Fruit fly (Drosophila melanogaster) whole organism, embryonic: Measurements from ENCODE around the gene Cdk5alpha.

ENCODE experiments used
- CG10431 ChIP-seq: fragments of 200-800 bp; sonication (Bioruptor generic); optimal IDR thresholded peaks from 3 replicates; lab custom pipeline; 2018; ENCODE audit warnings: missing biosample characterization, mild to moderate bottlenecking, missing genetic modification characterization
- CG11504 ChIP-seq: fragments of 200-800 bp; sonication (Bioruptor generic); optimal IDR thresholded peaks from 3 replicates; lab custom pipeline; 2019; ENCODE audit warnings: missing biosample characterization, mild to moderate bottlenecking, missing genetic modification characterization, moderate library complexity
- CG11695 ChIP-seq: fragments of 200-800 bp; sonication (Bioruptor generic); IDR thresholded peaks from 3 replicates; pipeline ENCODE4 v1.3.6; 2022; ENCODE audit warnings: missing biosample characterization, missing genetic modification characterization
- CG12391 ChIP-seq: fragments of 200-800 bp; sonication (Bioruptor generic); optimal IDR thresholded peaks from 3 replicates; lab custom pipeline; 2018; ENCODE audit warnings: missing biosample characterization, mild to moderate bottlenecking, missing genetic modification characterization, moderate library complexity
- CG13123 ChIP-seq: fragments of 200-800 bp; sonication (Bioruptor generic); optimal IDR thresholded peaks from 2 replicates; lab custom pipeline; 2016; ENCODE audit warnings: missing biosample characterization, missing genetic modification characterization
- CG13287 ChIP-seq: fragments of 200-800 bp; sonication (Bioruptor generic); IDR thresholded peaks from 2 replicates; pipeline ENCODE4 v1.3.6; 2022; ENCODE audit warnings: missing biosample characterization, missing genetic modification characterization; ENCODE audit not compliant: partially characterized antibody
- CG14014 ChIP-seq: fragments of 200-800 bp; sonication (Bioruptor generic); IDR thresholded peaks from 2 replicates; pipeline ENCODE4 v1.3.6; 2022; ENCODE audit warnings: missing biosample characterization, missing genetic modification characterization
- CG14860 ChIP-seq: fragments of 200-800 bp; sonication (Bioruptor generic); IDR thresholded peaks from 3 replicates; pipeline ENCODE4 v1.3.6; 2022; ENCODE audit warnings: missing biosample characterization, missing genetic modification characterization; ENCODE audit not compliant: partially characterized antibody
- CG17359 ChIP-seq: fragments of 200-800 bp; sonication (Bioruptor generic); optimal IDR thresholded peaks from 3 replicates; lab custom pipeline; 2018; ENCODE audit warnings: missing biosample characterization, mild to moderate bottlenecking, missing genetic modification characterization, moderate library complexity
- CG17361 ChIP-seq: fragments of 200-800 bp; sonication (Bioruptor generic); IDR thresholded peaks from 3 replicates; pipeline ENCODE4 v1.3.6; 2022; ENCODE audit warnings: missing biosample characterization, missing genetic modification characterization
- CG17385 ChIP-seq: fragments of 200-800 bp; sonication (Bioruptor generic); optimal IDR thresholded peaks from 3 replicates; lab custom pipeline; 2018; ENCODE audit warnings: missing biosample characterization, mild to moderate bottlenecking, missing genetic modification characterization
- CG17612 ChIP-seq: fragments of 200-800 bp; sonication (Bioruptor generic); IDR thresholded peaks from 2 replicates; pipeline ENCODE4 v1.3.6; 2022; ENCODE audit warnings: missing biosample characterization, missing genetic modification characterization
- CG18262 ChIP-seq: fragments of 200-800 bp; optimal IDR thresholded peaks from 3 replicates; lab custom pipeline; 2019; ENCODE audit warnings: missing biosample characterization, mild to moderate bottlenecking, missing genetic modification characterization, moderate library complexity
- CG2116 ChIP-seq: fragments of 200-800 bp; sonication (Bioruptor generic); optimal IDR thresholded peaks from 3 replicates; lab custom pipeline; 2018; ENCODE audit warnings: missing biosample characterization, mild to moderate bottlenecking, missing genetic modification characterization
- CG31365 ChIP-seq: fragments of 200-800 bp; sonication (Bioruptor generic); optimal IDR thresholded peaks from 2 replicates; lab custom pipeline; 2018; ENCODE audit warnings: missing biosample characterization, mild to moderate bottlenecking, missing genetic modification characterization
- CG4424 ChIP-seq: fragments of 200-800 bp; sonication (Bioruptor generic); optimal IDR thresholded peaks from 3 replicates; lab custom pipeline; 2016; ENCODE audit warnings: missing biosample characterization, missing genetic modification characterization
- CG7839 ChIP-seq: fragments of 200-800 bp; sonication (Bioruptor generic); optimal IDR thresholded peaks from 3 replicates; lab custom pipeline; 2018; ENCODE audit warnings: missing biosample characterization, mild to moderate bottlenecking, missing genetic modification characterization, moderate library complexity
- CG9797 ChIP-seq: fragments of 200-800 bp; sonication (Bioruptor generic); optimal IDR thresholded peaks from 3 replicates; lab custom pipeline; 2018; ENCODE audit warnings: missing biosample characterization, mild to moderate bottlenecking, missing genetic modification characterization
- D19B ChIP-seq: fragments of 200-800 bp; sonication (Bioruptor generic); optimal IDR thresholded peaks from 2 replicates; lab custom pipeline; 2017; ENCODE audit warnings: missing biosample characterization, mild to moderate bottlenecking, missing genetic modification characterization
- Ets97D ChIP-seq: fragments of 200-800 bp; sonication (Bioruptor generic); optimal IDR thresholded peaks from 3 replicates; lab custom pipeline; 2016; ENCODE audit warnings: missing biosample characterization, missing genetic modification characterization
- HLH4C ChIP-seq: fragments of 200-800 bp; sonication (Bioruptor generic); IDR thresholded peaks from 3 replicates; pipeline ENCODE4 v1.3.6; 2022; ENCODE audit warnings: missing biosample characterization, missing genetic modification characterization; ENCODE audit not compliant: partially characterized antibody
- Kr ChIP-seq: fragments of 200-800 bp; sonication (Bioruptor generic); optimal IDR thresholded peaks from 2 replicates; lab custom pipeline; 2017; ENCODE audit warnings: missing biosample characterization, mild to moderate bottlenecking, missing genetic modification characterization
- MESR4 ChIP-seq: fragments of 200-800 bp; sonication (Bioruptor generic); optimal IDR thresholded peaks from 2 replicates; lab custom pipeline; 2018; ENCODE audit warnings: missing biosample characterization, mild to moderate bottlenecking, missing genetic modification characterization, moderate library complexity
- Meics ChIP-seq: fragments of 200-800 bp; sonication (Bioruptor generic); optimal IDR thresholded peaks from 2 replicates; lab custom pipeline; 2017; ENCODE audit warnings: missing biosample characterization, mild to moderate bottlenecking, missing genetic modification characterization
- NC2α ChIP-seq: fragments of 200-800 bp; sonication (Bioruptor generic); optimal IDR thresholded peaks from 2 replicates; lab custom pipeline; 2016; ENCODE audit warnings: missing biosample characterization, missing genetic modification characterization
- Scr ChIP-seq: fragments of 200-800 bp; sonication (Bioruptor generic); IDR thresholded peaks from 2 replicates; pipeline ENCODE4 v1.3.6; 2022; ENCODE audit warnings: missing biosample characterization, missing genetic modification characterization; ENCODE audit not compliant: partially characterized antibody
- TFAM ChIP-seq: fragments of 200-800 bp; sonication (Bioruptor generic); optimal IDR thresholded peaks from 2 replicates; lab custom pipeline; 2017; ENCODE audit warnings: missing biosample characterization, missing genetic modification characterization, inconsistent platforms
- Xbp1 ChIP-seq: fragments of 200-800 bp; sonication (Bioruptor generic); optimal IDR thresholded peaks from 3 replicates; lab custom pipeline; 2016; ENCODE audit warnings: missing biosample characterization, mild to moderate bottlenecking, missing genetic modification characterization
- amos ChIP-seq: fragments of 200-800 bp; sonication (Bioruptor generic); IDR thresholded peaks from 2 replicates; pipeline ENCODE4 v1.3.6; 2022; ENCODE audit warnings: missing biosample characterization, missing genetic modification characterization; ENCODE audit not compliant: partially characterized antibody
- bigmax ChIP-seq: fragments of 200-800 bp; sonication (Bioruptor generic); optimal IDR thresholded peaks from 2 replicates; lab custom pipeline; 2018; ENCODE audit warnings: missing biosample characterization, mild to moderate bottlenecking, missing genetic modification characterization
- bowl ChIP-seq: fragments of 200-800 bp; sonication (Bioruptor generic); IDR thresholded peaks from 2 replicates; pipeline ENCODE4 v1.3.6; 2022; ENCODE audit warnings: missing biosample characterization, missing genetic modification characterization
- br ChIP-seq: fragments of >200 bp; optimal IDR thresholded peaks from 2 replicates; lab custom pipeline; 2017
- bsh ChIP-seq, 2 experiments: fragments of 200-800 bp; sonication (Bioruptor generic); optimal IDR thresholded peaks; 2 replicates each; lab custom pipeline; 2017 to 2018; ENCODE audit warnings: mild to moderate bottlenecking in 2 of 2, missing biosample characterization in 2 of 2, missing genetic modification characterization in 2 of 2, moderate library complexity in 1 of 2
- croc ChIP-seq: fragments of 200-800 bp; sonication (Bioruptor generic); conservative IDR thresholded peaks from 3 replicates; pipeline ENCODE4 v1.3.6; 2022; ENCODE audit warnings: missing biosample characterization, missing genetic modification characterization
- dmrt99B ChIP-seq: fragments of 200-800 bp; sonication (Bioruptor generic); optimal IDR thresholded peaks from 2 replicates; lab custom pipeline; 2018; ENCODE audit warnings: missing biosample characterization, mild to moderate bottlenecking, missing genetic modification characterization, moderate library complexity
- dpn ChIP-seq, 2 experiments: fragments of 200-800 bp; sonication (Bioruptor generic); optimal IDR thresholded peaks; 3 replicates each; lab custom pipeline; 2016; ENCODE audit warnings: missing biosample characterization in 2 of 2, missing genetic modification characterization in 2 of 2
- eve ChIP-seq, 2 experiments: fragments of >200 bp; optimal IDR thresholded peaks; 2 replicates each; lab custom pipeline; 2017; ENCODE audit warnings: missing biosample characterization in 2 of 2, missing genetic modification characterization in 2 of 2
- gcm2 ChIP-seq: fragments of 200-800 bp; sonication (Bioruptor generic); optimal IDR thresholded peaks from 2 replicates; lab custom pipeline; 2016; ENCODE audit warnings: missing biosample characterization, missing genetic modification characterization
- nerfin-1 ChIP-seq: fragments of 200-800 bp; sonication (Bioruptor generic); optimal IDR thresholded peaks from 3 replicates; lab custom pipeline; 2019; ENCODE audit warnings: missing biosample characterization, mild to moderate bottlenecking, missing genetic modification characterization, moderate library complexity
- org-1 ChIP-seq: fragments of 200-800 bp; sonication (Bioruptor generic); optimal IDR thresholded peaks from 2 replicates; lab custom pipeline; 2017; ENCODE audit warnings: missing biosample characterization, missing genetic modification characterization
- phol ChIP-seq: fragments of 200-800 bp; sonication (Bioruptor generic); optimal IDR thresholded peaks from 3 replicates; lab custom pipeline; 2018; ENCODE audit warnings: missing biosample characterization, mild to moderate bottlenecking, missing genetic modification characterization, moderate library complexity
- ranshi ChIP-seq: fragments of 200-800 bp; sonication (Bioruptor generic); IDR thresholded peaks from 2 replicates; pipeline ENCODE4 v1.3.6; 2022; ENCODE audit warnings: missing biosample characterization, missing genetic modification characterization
- salm ChIP-seq: fragments of 200-800 bp; sonication (Bioruptor generic); optimal IDR thresholded peaks from 2 replicates; lab custom pipeline; 2018; ENCODE audit warnings: missing biosample characterization, mild to moderate bottlenecking, missing genetic modification characterization
- stwl ChIP-seq: fragments of 200-800 bp; sonication (Bioruptor generic); optimal IDR thresholded peaks from 3 replicates; lab custom pipeline; 2018; ENCODE audit warnings: missing biosample characterization, mild to moderate bottlenecking, missing genetic modification characterization, moderate library complexity
- tio ChIP-seq: fragments of 200-800 bp; sonication (Bioruptor generic); optimal IDR thresholded peaks from 2 replicates; lab custom pipeline; 2017; ENCODE audit warnings: missing biosample characterization, missing genetic modification characterization, inconsistent platforms
- trem ChIP-seq: fragments of 200-800 bp; optimal IDR thresholded peaks from 3 replicates; lab custom pipeline; 2019; ENCODE audit warnings: missing biosample characterization, mild to moderate bottlenecking, missing genetic modification characterization, moderate library complexity
- tx ChIP-seq: fragments of 200-800 bp; sonication (Bioruptor generic); optimal IDR thresholded peaks from 2 replicates; lab custom pipeline; 2016; ENCODE audit warnings: missing biosample characterization, missing genetic modification characterization
- unc-4 ChIP-seq: fragments of 200-800 bp; sonication (Bioruptor generic); IDR thresholded peaks from 2 replicates; pipeline ENCODE4 v1.3.6; 2022; ENCODE audit warnings: missing biosample characterization, missing genetic modification characterization; ENCODE audit not compliant: partially characterized antibody
- vnd ChIP-seq: fragments of 200-800 bp; sonication (Bioruptor generic); IDR thresholded peaks from 3 replicates; pipeline ENCODE4 v1.3.6; 2022; ENCODE audit warnings: missing biosample characterization, missing genetic modification characterization; ENCODE audit not compliant: partially characterized antibody

The Cdk5alpha gene

DNA sequence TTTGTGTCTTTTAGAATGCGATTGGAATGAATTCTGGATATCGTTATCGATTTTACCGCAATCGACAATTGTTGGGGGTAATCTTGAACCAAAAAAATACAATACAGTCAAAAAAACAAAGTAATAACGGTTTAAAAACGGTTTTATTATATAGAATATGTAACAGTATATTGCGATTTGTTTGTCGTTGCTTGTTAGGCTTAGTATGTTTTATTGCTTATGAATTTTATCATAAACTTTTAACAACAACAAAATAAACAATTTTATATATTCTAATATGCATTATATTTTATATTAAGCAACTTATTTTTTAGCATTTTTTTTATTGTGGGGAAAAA is 11.0 kb downstream of the Cdk5alpha start, which contains the start of gene CYLD (continued):
- TF ChIP-seq Xbp1 (GFP tag; lab: Kevin White, UChicago): peak; percentile 77
- no peak; the same call in 1 of the 2 replicates for TF ChIP-seq unc-4 (GFP tag; lab: Robert Waterston, UW)
- no peak for TF ChIP-seq TFAM (GFP tag; lab: Kevin White, UChicago)
- TF ChIP-seq CG13123 (GFP tag; lab: Kevin White, UChicago): peak; percentile 67
- peak; percentile 25 for TF ChIP-seq Ets97D (GFP tag; lab: Kevin White, UChicago)
- TF ChIP-seq CG4424 (GFP tag; lab: Kevin White, UChicago): peak; percentile 71
- TF ChIP-seq NC2α: no peak
- peak; percentile 75 for TF ChIP-seq CG11695 (GFP tag; lab: Robert Waterston, UW)
- TF ChIP-seq gcm2 (GFP tag; lab: Kevin White, UChicago): no peak
- TF ChIP-seq ranshi (GFP tag; lab: Robert Waterston, UW): no peak; the same call in 1 of the 2 replicates
- peak; percentile 25 for TF ChIP-seq tx
- TF ChIP-seq croc (GFP tag; lab: Robert Waterston, UW): no peak
- TF ChIP-seq amos (GFP tag; lab: Robert Waterston, UW): no peak
- peak; percentile 13 for TF ChIP-seq CG10431
- no peak; the same call in 1 of the 2 replicates for TF ChIP-seq bowl
- TF ChIP-seq org-1 (GFP tag; lab: Kevin White, UChicago): peak; percentile 32
- TF ChIP-seq vnd: no peak
- TF ChIP-seq CG17385 (GFP tag; lab: Kevin White, UChicago): peak; percentile 75
- TF ChIP-seq salm (tag; lab: Kevin White, UChicago): peak; percentile 63
- TF ChIP-seq CG7839 (tag; lab: Kevin White, UChicago): peak; percentile 80
- TF ChIP-seq MESR4 (GFP tag; lab: Kevin White, UChicago): peak; percentile 26
- no peak; the same call in 2 of the 3 replicates for TF ChIP-seq CG14860
- TF ChIP-seq br (lab: Kevin White, UChicago): no peak
- peak; percentile 75; the same call in 2 of the 3 replicates for TF ChIP-seq CG17361 (GFP tag; lab: Robert Waterston, UW)
- peak; percentile 67 for TF ChIP-seq stwl (tag; lab: Kevin White, UChicago)
- TF ChIP-seq Kr (GFP tag; lab: Kevin White, UChicago): no peak

DNA sequence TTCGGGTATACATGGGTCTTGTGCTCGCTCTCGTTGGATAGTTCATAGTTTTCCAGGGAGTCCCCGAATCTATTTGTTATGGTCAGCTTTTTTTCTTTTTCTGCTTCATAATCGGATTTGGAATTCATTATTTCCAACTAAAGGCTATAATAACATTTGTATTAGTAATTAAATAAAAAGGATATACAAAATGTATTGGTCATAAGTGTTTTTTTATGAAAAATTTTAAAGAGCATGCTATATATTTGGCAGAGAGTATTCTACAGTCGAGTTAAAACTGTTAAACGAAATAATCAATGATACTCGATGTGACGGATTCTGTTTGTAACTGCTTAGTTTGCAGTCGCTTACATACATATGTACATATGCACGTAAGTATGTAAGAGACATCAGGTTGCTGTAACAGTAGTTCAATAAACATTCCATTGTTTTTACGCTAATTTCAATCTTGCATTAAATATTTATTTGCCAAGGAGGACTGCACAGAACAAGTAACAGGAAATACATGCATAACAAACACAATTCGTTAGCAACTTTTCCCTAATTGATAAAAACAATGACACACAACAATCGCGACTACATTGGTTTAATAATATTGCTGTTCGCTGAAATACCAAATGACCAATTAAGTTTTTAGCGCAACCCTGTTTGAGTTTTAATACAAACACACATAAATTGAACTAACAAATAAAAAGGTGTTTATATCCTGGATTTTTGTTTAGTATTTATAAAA is 11.5 kb downstream of the Cdk5alpha start:
- TF ChIP-seq CG17612 (no peak), eve (GFP tag; optimal IDR thresholded peaks at IDR 0.05; lab: Kevin White, UChicago) (peak in 1 of 2 experiments; percentile 41), HLH4C (GFP tag; lab: Robert Waterston, UW) (0 out of 3 replicates have a peak, but pooled peaks have one; percentile 47), CG2116 (GFP tag; lab: Kevin White, UChicago) (no peak), dpn (GFP tag; optimal IDR thresholded peaks at IDR 0.05; lab: Kevin White, UChicago) (peak in 1 of 2 experiments; percentile 8), CG13287 (GFP tag; lab: Robert Waterston, UW) (0 out of 2 replicates have a peak, but pooled peaks have one; percentile 50), dmrt99B (peak; percentile 34), bigmax (GFP tag; lab: Kevin White, UChicago) (no peak), Scr (GFP tag; lab: Robert Waterston, UW) (peak; percentile 28; the same call in 1 of the 2 replicates), Meics (GFP tag; lab: Kevin White, UChicago) (peak; percentile 3), nerfin-1 (tag; lab: Kevin White, UChicago) (peak; percentile 6), CG17359 (tag; lab: Kevin White, UChicago) (peak; percentile 16), D19B (GFP tag; lab: Kevin White, UChicago) (peak; percentile 40), phol (tag; lab: Kevin White, UChicago) (peak; percentile 5), trem (no peak), CG31365 (peak; percentile 55), CG14014 (no peak), CG9797 (GFP tag; lab: Kevin White, UChicago) (no peak), tio (GFP tag; lab: Kevin White, UChicago) (no peak), bsh (GFP tag; optimal IDR thresholded peaks at IDR 0.05; lab: Kevin White, UChicago) (peak in 1 of 2 experiments; percentile 25), CG11504 (peak; percentile 31), CG12391 (tag; lab: Kevin White, UChicago) (peak; percentile 23), CG18262 (tag; lab: Kevin White, UChicago) (peak; percentile 0)
